Fruit fly (Drosophila melanogaster) whole organism, wandering third instar larva: ENCODE data around the gene tgo.
A peak's percentile ranks its signal among the peaks of the same experiment; 100 is the strongest.

ENCODE experiments used
- Abd-B ChIP-seq: fragments of >200 bp; optimal IDR thresholded peaks from 2 replicates; lab custom pipeline; 2017; ENCODE audit warnings: missing biosample characterization, missing genetic modification characterization
- CG32264 ChIP-seq: fragments of 200-800 bp; sonication (Bioruptor generic); optimal IDR thresholded peaks from 2 replicates; lab custom pipeline; 2016; ENCODE audit warnings: missing biosample characterization, missing genetic modification characterization
- CG9705 ChIP-seq: fragments of 200-800 bp; sonication (Bioruptor generic); optimal IDR thresholded peaks from 2 replicates; lab custom pipeline; 2018; ENCODE audit warnings: missing biosample characterization, mild to moderate bottlenecking, missing genetic modification characterization
- CrebA ChIP-seq: fragments of 200-800 bp; sonication (Bioruptor generic); optimal IDR thresholded peaks from 2 replicates; lab custom pipeline; 2016; ENCODE audit warnings: missing biosample characterization, mild to moderate bottlenecking, missing genetic modification characterization, borderline replicate concordance
- Dfd ChIP-seq: fragments of >200 bp; optimal IDR thresholded peaks from 2 replicates; lab custom pipeline; 2017; ENCODE audit warnings: missing biosample characterization, missing genetic modification characterization
- Dif ChIP-seq: fragments of 200-275, 200-300 bp; sonication (Bioruptor generic); optimal IDR thresholded peaks from 2 replicates; lab custom pipeline; 2018; ENCODE audit warnings: missing biosample characterization, missing genetic modification characterization; ENCODE audit not compliant: partially characterized antibody
- GATAd ChIP-seq: sonication (Bioruptor generic); optimal IDR thresholded peaks from 2 replicates; lab custom pipeline; 2016; ENCODE audit warnings: missing biosample characterization, missing genetic modification characterization
- HLH106 ChIP-seq: fragments of 200-800 bp; optimal IDR thresholded peaks from 3 replicates; lab custom pipeline; 2019; ENCODE audit warnings: missing biosample characterization, mild to moderate bottlenecking, missing genetic modification characterization, moderate library complexity
- Hnf4 ChIP-seq: fragments of 200-800 bp; sonication (Bioruptor generic); optimal IDR thresholded peaks from 2 replicates; lab custom pipeline; 2016; ENCODE audit warnings: missing biosample characterization, mild to moderate bottlenecking, missing genetic modification characterization
- Hr78 ChIP-seq: fragments of >200 bp; optimal IDR thresholded peaks from 2 replicates; lab custom pipeline; 2017; ENCODE audit warnings: missing biosample characterization, missing genetic modification characterization
- Hr83 ChIP-seq: fragments of 200-300 bp; sonication (Bioruptor generic); optimal IDR thresholded peaks from 2 replicates; lab custom pipeline; 2016; ENCODE audit warnings: missing biosample characterization, mild to moderate bottlenecking, missing genetic modification characterization, moderate library complexity; ENCODE audit not compliant: poor library complexity, severe bottlenecking
- Jra ChIP-seq: sonication (Bioruptor generic); optimal IDR thresholded peaks from 2 replicates; lab custom pipeline; 2016; ENCODE audit warnings: missing biosample characterization, missing genetic modification characterization
- Mio ChIP-seq: sonication (Bioruptor generic); optimal IDR thresholded peaks from 2 replicates; lab custom pipeline; 2016; ENCODE audit warnings: missing biosample characterization, missing genetic modification characterization
- Myc ChIP-seq: fragments of >200 bp; optimal IDR thresholded peaks from 2 replicates; lab custom pipeline; 2017
- N ChIP-seq: fragments of >200 bp; optimal IDR thresholded peaks from 2 replicates; lab custom pipeline; 2018; ENCODE audit warnings: missing biosample characterization, missing external identifiers, missing genetic modification characterization
- OdsH ChIP-seq: fragments of 200-800 bp; sonication (Bioruptor generic); optimal IDR thresholded peaks from 2 replicates; lab custom pipeline; 2016; ENCODE audit warnings: missing biosample characterization, mild to moderate bottlenecking, missing genetic modification characterization
- Rel ChIP-seq, 2 experiments: fragments of 200-800 bp; sonication (Bioruptor generic) in 1 of 2; optimal IDR thresholded peaks; 2 replicates in 1 of 2; 3 replicates in 1 of 2; lab custom pipeline; 2016 to 2019; ENCODE audit warnings: mild to moderate bottlenecking in 2 of 2, missing biosample characterization in 2 of 2, missing genetic modification characterization in 2 of 2, moderate library complexity in 1 of 2
- Sp1 ChIP-seq: fragments of 200-800 bp; sonication (Bioruptor generic); optimal IDR thresholded peaks from 3 replicates; lab custom pipeline; 2019; ENCODE audit warnings: missing biosample characterization, mild to moderate bottlenecking, missing genetic modification characterization, moderate library complexity
- Vsx2 ChIP-seq: fragments of 200-300, 225-300 bp; sonication (Bioruptor generic); optimal IDR thresholded peaks from 2 replicates; lab custom pipeline; 2018; ENCODE audit warnings: missing biosample characterization, missing genetic modification characterization; ENCODE audit not compliant: partially characterized antibody
- br ChIP-seq: fragments of 200-800 bp; sonication (Bioruptor generic); optimal IDR thresholded peaks from 2 replicates; lab custom pipeline; 2016; ENCODE audit warnings: missing biosample characterization, missing genetic modification characterization
- brk ChIP-seq: fragments of 200-800 bp; sonication (Bioruptor generic); optimal IDR thresholded peaks from 2 replicates; lab custom pipeline; 2016; ENCODE audit warnings: missing biosample characterization, mild to moderate bottlenecking, missing genetic modification characterization
- dl ChIP-seq, 2 experiments: fragments of 175-275, 200-275 bp in 1 of 2; fragments of 200-275 bp in 1 of 2; sonication (Bioruptor generic); optimal IDR thresholded peaks; lab custom pipeline; 2018; ENCODE audit warnings: mild to moderate bottlenecking in 2 of 2, missing biosample characterization in 2 of 2, missing genetic modification characterization in 2 of 2, moderate library complexity in 2 of 2; ENCODE audit not compliant: partially characterized antibody in 2 of 2, insufficient read depth in 1 of 2
- dmrt93B ChIP-seq: fragments of 200-800 bp; sonication (Bioruptor generic); optimal IDR thresholded peaks from 2 replicates; lab custom pipeline; 2018; ENCODE audit warnings: missing biosample characterization, mild to moderate bottlenecking, missing genetic modification characterization
- dsf ChIP-seq: sonication (Bioruptor generic); optimal IDR thresholded peaks from 2 replicates; lab custom pipeline; 2016; ENCODE audit warnings: missing biosample characterization, missing genetic modification characterization, borderline replicate concordance
- ey ChIP-seq: fragments of 200-800 bp; sonication (Bioruptor generic); optimal IDR thresholded peaks from 2 replicates; lab custom pipeline; 2016; ENCODE audit warnings: missing biosample characterization, missing genetic modification characterization
- foxo ChIP-seq, 2 experiments: fragments of 200-800 bp; sonication (Bioruptor generic); optimal IDR thresholded peaks; 2 replicates in 1 of 2; 3 replicates in 1 of 2; lab custom pipeline; 2016 to 2017; ENCODE audit warnings: missing biosample characterization in 2 of 2, missing genetic modification characterization in 2 of 2
- fru ChIP-seq: fragments of 200-800 bp; sonication (Bioruptor generic); optimal IDR thresholded peaks from 3 replicates; lab custom pipeline; 2016; ENCODE audit warnings: missing biosample characterization, mild to moderate bottlenecking, missing genetic modification characterization
- h ChIP-seq: fragments of 200-800 bp; sonication (Bioruptor generic); optimal IDR thresholded peaks from 3 replicates; lab custom pipeline; 2016; ENCODE audit warnings: missing biosample characterization, mild to moderate bottlenecking, missing genetic modification characterization
- jim ChIP-seq: fragments of 175-275, 200-325 bp; sonication (Bioruptor generic); optimal IDR thresholded peaks from 2 replicates; lab custom pipeline; 2016; ENCODE audit warnings: missing biosample characterization, mild to moderate bottlenecking, missing genetic modification characterization
- lola ChIP-seq: fragments of >200 bp; optimal IDR thresholded peaks from 2 replicates; lab custom pipeline; 2017; ENCODE audit warnings: missing biosample characterization, missing genetic modification characterization
- pan ChIP-seq: fragments of >200 bp; optimal IDR thresholded peaks from 2 replicates; lab custom pipeline; 2017
- psq ChIP-seq: fragments of 200-800 bp; sonication (Bioruptor generic); optimal IDR thresholded peaks from 3 replicates; lab custom pipeline; 2017; ENCODE audit warnings: missing biosample characterization, mild to moderate bottlenecking, missing genetic modification characterization, moderate library complexity
- rgr ChIP-seq: fragments of 200-800 bp; sonication (Bioruptor generic); optimal IDR thresholded peaks from 3 replicates; lab custom pipeline; 2016; ENCODE audit warnings: missing biosample characterization, mild to moderate bottlenecking, missing genetic modification characterization
- sage ChIP-seq: fragments of 200-800 bp; sonication (Bioruptor generic); optimal IDR thresholded peaks from 2 replicates; lab custom pipeline; 2016; ENCODE audit warnings: missing biosample characterization, mild to moderate bottlenecking, missing genetic modification characterization
- sv ChIP-seq: fragments of 200-800 bp; sonication (Bioruptor generic); optimal IDR thresholded peaks from 3 replicates; lab custom pipeline; 2016; ENCODE audit warnings: missing biosample characterization, missing genetic modification characterization
- tai ChIP-seq: sonication (Bioruptor generic); optimal IDR thresholded peaks from 2 replicates; lab custom pipeline; 2016; ENCODE audit warnings: missing biosample characterization, missing genetic modification characterization
- usp ChIP-seq: fragments of >200 bp; optimal IDR thresholded peaks from 2 replicates; lab custom pipeline; 2017; ENCODE audit warnings: missing biosample characterization, missing genetic modification characterization
- woc ChIP-seq: sonication (Bioruptor generic); optimal IDR thresholded peaks from 2 replicates; lab custom pipeline; 2016; ENCODE audit warnings: missing biosample characterization, mild to moderate bottlenecking, missing genetic modification characterization

tgo gene

dm6 chr3R:9033619-9034401 is 14.0 kb upstream of the tgo start (continued):
- TF ChIP-seq sv (GFP tag; lab: Kevin White, UChicago) (peak; percentile 79), Hr78 (GFP tag; lab: Kevin White, UChicago) (no peak), foxo (GFP tag; optimal IDR thresholded peaks at IDR 0.05; lab: Kevin White, UChicago) (peak in 1 of 2 experiments; percentile 84), CG9705 (peak; percentile 71), psq (peak; percentile 90), woc (GFP tag; lab: Kevin White, UChicago) (peak; percentile 93), Abd-B (no peak), lola (GFP tag; lab: Kevin White, UChicago) (no peak), Mio (no peak), Jra (GFP tag; lab: Kevin White, UChicago) (peak; percentile 75), dl (GFP tag; optimal IDR thresholded peaks at IDR 0.05; lab: Kevin White, UChicago; ENCODE audit: insufficient read depth in 1 of 2, partially characterized antibody in 2 of 2) (peak; percentile 60 to 72)
- TF ChIP-seq, all 38 proteins: peak for 26

- peak; percentile 63 for TF ChIP-seq Mio
- TF ChIP-seq OdsH (GFP tag; lab: Kevin White, UChicago), result peak; percentile 98
- TF ChIP-seq Hr78 (GFP tag; lab: Kevin White, UChicago), result no peak
- peak; percentile 86 for TF ChIP-seq sv (GFP tag; lab: Kevin White, UChicago)
- TF ChIP-seq Sp1 (GFP tag; lab: Kevin White, UChicago), result peak; percentile 93
- TF ChIP-seq lola (GFP tag; lab: Kevin White, UChicago), result no peak
- peak; percentile 95 for TF ChIP-seq Jra (GFP tag; lab: Kevin White, UChicago)
- TF ChIP-seq ey, result peak; percentile 98
- TF ChIP-seq Rel (GFP tag; optimal IDR thresholded peaks at IDR 0.05; lab: Kevin White, UChicago), result peak; percentile 97
- TF ChIP-seq Rel (tag; optimal IDR thresholded peaks at IDR 0.05; lab: Kevin White, UChicago), result peak; percentile 74
- TF ChIP-seq fru (GFP tag; lab: Kevin White, UChicago), result peak; percentile 98
- peak; percentile 99 for TF ChIP-seq h (GFP tag; lab: Kevin White, UChicago)
- TF ChIP-seq Dif, result no peak
- TF ChIP-seq Abd-B, result no peak
- TF ChIP-seq N, result no peak
- TF ChIP-seq CG32264 (GFP tag; lab: Kevin White, UChicago), result peak; percentile 92
- TF ChIP-seq dmrt93B (GFP tag; lab: Kevin White, UChicago), result peak; percentile 93
- no peak for TF ChIP-seq Myc
- no peak for TF ChIP-seq dl (GFP tag; optimal IDR thresholded peaks at IDR 0.05; lab: Kevin White, UChicago; ENCODE audit: insufficient read depth in 1 of 2, partially characterized antibody in 2 of 2)
- TF ChIP-seq GATAd (GFP tag; lab: Kevin White, UChicago), result peak; percentile 78
- no peak for TF ChIP-seq CrebA (GFP tag; lab: Kevin White, UChicago)
- no peak for TF ChIP-seq Vsx2 (GFP tag; lab: Kevin White, UChicago)
- peak; percentile 89 for TF ChIP-seq tai (GFP tag; lab: Kevin White, UChicago)
- TF ChIP-seq usp (GFP tag; lab: Kevin White, UChicago), result no peak
- peak; percentile 90 for TF ChIP-seq sage (GFP tag; lab: Kevin White, UChicago)
- no peak for TF ChIP-seq jim (GFP tag; lab: Kevin White, UChicago)
- peak; percentile 98 for TF ChIP-seq br (GFP tag; lab: Kevin White, UChicago)
- TF ChIP-seq HLH106 (tag; lab: Kevin White, UChicago), result peak; percentile 95
- peak; percentile 93 for TF ChIP-seq brk (GFP tag; lab: Kevin White, UChicago)
- TF ChIP-seq Hnf4, result peak; percentile 95
- peak; percentile 96 for TF ChIP-seq psq
- TF ChIP-seq CG9705, result peak; percentile 72
- no peak for TF ChIP-seq Dfd (GFP tag; lab: Kevin White, UChicago)
- peak; percentile 83 for TF ChIP-seq dsf (GFP tag; lab: Kevin White, UChicago)
- peak; percentile 98 for TF ChIP-seq rgr
- TF ChIP-seq Hr83 (GFP tag; lab: Kevin White, UChicago), result peak; percentile 49
- no peak for TF ChIP-seq pan (lab: Kevin White, UChicago)
- TF ChIP-seq foxo (GFP tag; optimal IDR thresholded peaks at IDR 0.05; lab: Kevin White, UChicago), result peak; percentile 92 to 98
- peak; percentile 94 for TF ChIP-seq woc (GFP tag; lab: Kevin White, UChicago)
- TF ChIP-seq, all 38 proteins: peak for 25
Observed at dm6 chr3R:9031797-9032418, 12.1 kb upstream of the tgo start.
